Worm (Caenorhabditis elegans) whole organism, L4 larva: Measurements from ENCODE around the gene tsr-1.

Experiments used
- F10B5.3 ChIP-seq: sonication (generic microtip); optimal IDR thresholded peaks from 2 replicates; lab custom pipeline; 2016; ENCODE audit warnings: mild to moderate bottlenecking, missing genetic modification characterization, missing compliant biosample characterization
- F49E8.2 ChIP-seq: sonication (generic microtip); optimal IDR thresholded peaks from 2 replicates; lab custom pipeline; 2016; ENCODE audit warnings: missing compliant biosample characterization, mild to moderate bottlenecking, missing genetic modification characterization, borderline replicate concordance
- R02D3.7 ChIP-seq: fragments of 150-350 bp; sonication (generic microtip); optimal IDR thresholded peaks from 3 replicates; lab custom pipeline; 2014; ENCODE audit warnings: missing biosample characterization, missing genetic modification characterization
- attf-4 ChIP-seq: sonication (generic microtip); optimal IDR thresholded peaks from 3 replicates; lab custom pipeline; 2017; ENCODE audit warnings: missing biosample characterization, missing genetic modification characterization
- dve-1 ChIP-seq: sonication (generic microtip); optimal IDR thresholded peaks from 2 replicates; lab custom pipeline; 2017; ENCODE audit warnings: antibody characterized with exemption, mild to moderate bottlenecking, missing genetic modification characterization, missing compliant biosample characterization; ENCODE audit not compliant: insufficient read depth
- lsy-2 ChIP-seq, 2 experiments: fragments of 150-350 bp in 1 of 2; sonication (generic microtip) in 1 of 2; optimal IDR thresholded peaks; 2 replicates each; lab custom pipeline; 2014 to 2017; ENCODE audit warnings: missing biosample characterization in 2 of 2, missing genetic modification characterization in 2 of 2
- mes-2 ChIP-seq: sonication (generic microtip); optimal IDR thresholded peaks from 2 replicates; lab custom pipeline; 2016; ENCODE audit warnings: missing genotype, mild to moderate bottlenecking, missing genetic modification characterization, missing compliant biosample characterization; ENCODE audit not compliant: poor library complexity, severe bottlenecking
- nhr-6 ChIP-seq: fragments of 150-350 bp; optimal IDR thresholded peaks from 2 replicates; lab custom pipeline; 2014; ENCODE audit warnings: missing biosample characterization, missing genetic modification characterization
- pha-4 ChIP-seq, 2 experiments: fragments of 150-350 bp in 1 of 2; fragments of 200-800 bp in 1 of 2; sonication (Bioruptor generic) in 1 of 2; IDR thresholded peaks in 1 of 2; optimal IDR thresholded peaks in 1 of 2; 2 replicates each; pipeline versions ENCODE4 v1.3.6 to Lab custom; 2014 to 2022; ENCODE audit warnings: missing genetic modification characterization in 2 of 2, missing genetic modification reagents in 2 of 2, missing biosample characterization in 1 of 2, missing compliant biosample characterization in 1 of 2
- snpc-1.2 ChIP-seq: fragments of 200-800 bp; sonication (Bioruptor generic); IDR thresholded peaks from 2 replicates; pipeline ENCODE4 v1.3.6; 2022; ENCODE audit warnings: missing genetic modification reagents, missing genetic modification characterization, missing compliant biosample characterization
- snpc-4 ChIP-seq: fragments of 150-350 bp; optimal IDR thresholded peaks from 2 replicates; lab custom pipeline; 2014; ENCODE audit warnings: missing biosample characterization, missing genetic modification characterization
- unc-62 ChIP-seq, 3 experiments: fragments of 150-350 bp in 1 of 3; sonication (generic microtip); optimal IDR thresholded peaks in 2 of 3; peaks in 1 of 3; 1 replicate in 1 of 3; 2 replicates in 2 of 3; lab custom pipeline; 2014 to 2017; ENCODE audit warnings: missing biosample characterization in 3 of 3, missing genetic modification characterization in 3 of 3, missing genetic modification reagents in 3 of 3, missing genotype in 1 of 3
- zip-2 ChIP-seq: fragments of 150-350 bp; optimal IDR thresholded peaks from 2 replicates; lab custom pipeline; 2014; ENCODE audit warnings: missing biosample characterization, missing genetic modification characterization
- ztf-7 ChIP-seq: fragments of 150-350 bp; optimal IDR thresholded peaks from 2 replicates; lab custom pipeline; 2014; ENCODE audit warnings: missing biosample characterization, missing genetic modification characterization

DNA sequence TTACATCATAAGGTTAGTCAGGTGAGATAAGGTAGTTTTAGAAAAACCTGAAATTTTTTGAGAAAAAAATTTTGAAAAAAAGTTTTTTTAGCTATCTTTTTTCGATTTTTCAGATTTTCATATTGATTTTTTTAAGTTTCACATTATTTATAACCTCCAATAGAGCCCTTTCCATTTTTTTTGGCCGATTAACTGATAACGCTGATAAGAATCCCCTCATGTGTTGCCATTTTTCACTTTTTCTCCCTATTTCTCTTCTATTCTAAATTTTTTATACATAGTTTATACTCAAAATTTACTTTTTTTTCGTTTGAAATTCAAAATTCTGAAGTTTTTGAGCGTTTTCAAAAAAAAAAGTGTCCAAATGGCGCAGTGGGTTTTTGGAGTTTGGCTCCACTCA, 35.0 kb downstream of the tsr-1 start:
- TF ChIP-seq dve-1 (no peak), nhr-6 (tag; lab: Kevin White, UChicago) (no peak), attf-4 (tag; lab: Kevin White, UChicago) (no peak), unc-62 (GFP tag; optimal IDR thresholded peaks at IDR 0.05 in 1 of 2; lab: Kevin White, UChicago) (no peak), unc-62 (tag; optimal IDR thresholded peaks at IDR 0.05; lab: Kevin White, UChicago) (no peak), F10B5.3 (tag; lab: Kevin White, UChicago) (no peak), lsy-2 (tag; optimal IDR thresholded peaks at IDR 0.05; lab: Kevin White, UChicago) (no peak), zip-2 (no peak), mes-2 (tag; lab: Kevin White, UChicago) (no peak), pha-4 (GFP tag; IDR thresholded peaks at IDR 0.05; lab: Robert Waterston, UW) (no peak), pha-4 (tag; optimal IDR thresholded peaks at IDR 0.05; lab: Kevin White, UChicago) (no peak), snpc-4 (tag; lab: Kevin White, UChicago) (no peak), R02D3.7 (tag; lab: Kevin White, UChicago) (no peak), ztf-7 (no peak), snpc-1.2 (GFP tag; lab: Robert Waterston, UW) (no peak), F49E8.2 (tag; lab: Kevin White, UChicago) (no peak)
